Worm (Caenorhabditis elegans): ENCODE data around the gene ZC196.9.
"Not testable (repeated sequence)": the region's sequence is repeated elsewhere in the genome, so short reads cannot be mapped to it uniquely, and the experiment has no call there.

Gene ZC196.9

DNA sequence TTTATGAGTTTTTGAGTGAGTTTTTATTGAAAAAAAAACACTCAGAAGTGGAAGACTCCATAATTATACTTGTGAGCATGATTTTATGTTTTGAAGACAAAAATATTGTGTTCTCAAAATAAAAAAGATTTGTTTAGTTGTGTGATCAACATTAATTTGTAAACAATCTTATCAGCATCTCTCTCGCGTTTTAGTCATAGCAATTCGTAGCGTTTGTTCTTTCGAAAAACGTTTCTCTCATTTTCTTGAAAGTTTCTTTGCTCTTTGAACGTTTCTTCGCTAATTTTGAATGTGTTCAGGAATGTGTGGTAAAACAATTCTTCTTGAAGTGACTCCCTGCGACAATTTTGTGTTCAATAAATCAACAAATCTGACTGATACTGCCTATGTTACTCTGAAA lies 12.2 kb upstream of the ZC196.9 start, which contains the start of gene ZC196.2:
ZC196.2 (plus strand) TSS at position 301 of the 400 bp plus-strand sequence.
- no peak for TF ChIP-seq tbx-37 (GFP tag; conservative IDR thresholded peaks at IDR 0.05)
- TF ChIP-seq hnd-1 (tag; optimal IDR thresholded peaks at IDR 0.05), result no peak
- TF ChIP-seq tbx-11 (GFP tag; IDR thresholded peaks at IDR 0.05), result no peak
- no peak for TF ChIP-seq hmg-4 (GFP tag; optimal IDR thresholded peaks at IDR 0.05)
- TF ChIP-seq sea-1 (GFP tag; conservative IDR thresholded peaks at IDR 0.05), result no peak
- no peak for TF ChIP-seq ceh-13 (GFP tag; optimal IDR thresholded peaks at IDR 0.05)
- no peak for TF ChIP-seq scrt-1 (GFP tag; IDR thresholded peaks at IDR 0.05)
- TF ChIP-seq aly-1 (tag; optimal IDR thresholded peaks at IDR 0.05), result no peak
- no peak for TF ChIP-seq ets-7 (tag; optimal IDR thresholded peaks at IDR 0.05)

DNA sequence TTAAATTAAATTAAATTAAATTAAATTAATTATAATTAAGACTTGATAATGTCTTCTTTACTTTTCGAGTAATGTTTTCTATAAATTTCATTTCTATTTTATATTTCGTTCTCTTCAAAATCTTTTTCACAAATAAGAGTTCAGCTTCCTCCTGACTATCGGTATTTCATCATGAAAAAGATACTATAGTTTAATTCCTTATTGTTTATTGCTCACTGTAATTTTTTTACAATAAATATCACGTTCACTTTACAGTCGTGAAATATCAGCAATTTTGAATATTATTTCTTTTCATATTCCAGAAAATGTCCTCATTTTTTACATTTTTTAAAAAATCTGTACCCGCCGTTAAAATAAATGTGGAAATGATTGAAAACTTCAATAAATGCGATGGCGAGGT lies 9.4 kb upstream of the ZC196.9 start, which contains the start of gene ZC196.3:
ZC196.3 (plus strand) TSS at position 301 of the 400 bp plus-strand sequence.
- TF ChIP-seq aly-1 (tag; optimal IDR thresholded peaks at IDR 0.05) (no peak), hmbx-1 (tag; optimal IDR thresholded peaks at IDR 0.05) (no peak)

DNA sequence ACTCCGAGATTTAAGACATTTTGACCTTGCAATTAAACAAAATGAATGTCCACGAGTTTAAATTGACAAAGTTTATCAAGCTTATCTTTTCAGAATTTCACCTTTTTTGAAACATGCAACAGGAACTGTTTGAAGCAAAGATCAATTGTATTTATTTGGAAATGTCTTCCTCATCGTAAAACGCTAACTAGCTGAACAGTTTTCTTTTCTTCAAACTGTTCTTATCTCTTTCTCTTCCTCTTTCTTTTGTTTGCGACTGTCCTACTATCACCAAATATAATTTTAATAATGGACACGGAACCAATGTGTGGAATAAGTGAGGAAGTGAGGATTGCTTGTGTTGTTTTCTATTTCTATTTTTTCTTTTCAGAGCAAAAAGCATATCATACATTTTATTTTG lies 6.0 kb upstream of the ZC196.9 start, which contains the start of gene ZC196.4:
ZC196.4 (plus strand) TSS at position 173 of the 400 bp plus-strand sequence.
- no peak for TF ChIP-seq scrt-1 (GFP tag; IDR thresholded peaks at IDR 0.05)
- no peak for TF ChIP-seq aly-1 (tag; optimal IDR thresholded peaks at IDR 0.05)
- TF ChIP-seq sea-1 (GFP tag; conservative IDR thresholded peaks at IDR 0.05), result no peak
- TF ChIP-seq F13C5.2 (tag; optimal IDR thresholded peaks at IDR 0.05), result no peak
- TF ChIP-seq hmg-4 (GFP tag; optimal IDR thresholded peaks at IDR 0.05), result no peak
- TF ChIP-seq hmbx-1 (tag; optimal IDR thresholded peaks at IDR 0.05), result no peak

DNA sequence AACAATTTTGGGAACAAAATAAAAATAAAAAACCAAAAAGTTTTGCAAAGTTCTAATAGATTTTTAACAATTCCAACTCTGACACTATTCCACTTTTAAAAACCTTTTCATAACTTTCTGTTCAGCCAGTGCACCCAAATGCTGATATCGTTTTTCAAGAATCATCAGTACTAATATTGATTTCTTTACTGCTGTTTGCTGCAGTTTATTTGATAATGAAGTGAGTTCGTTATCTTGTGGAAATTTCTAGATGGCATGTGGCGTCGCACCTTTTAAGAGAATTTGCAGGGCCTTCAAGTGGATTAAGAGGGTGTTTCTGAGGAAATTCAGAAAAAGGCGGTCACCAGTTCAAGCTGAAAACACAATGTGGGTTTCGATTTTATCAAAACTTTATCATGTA lies 4.0 kb upstream of the ZC196.9 start:
- TF ChIP-seq tbx-11 (GFP tag; IDR thresholded peaks at IDR 0.05) (no peak), ama-1 (optimal IDR thresholded peaks at IDR 0.05) (no peak), ceh-13 (GFP tag; optimal IDR thresholded peaks at IDR 0.05) (no peak), scrt-1 (GFP tag; IDR thresholded peaks at IDR 0.05) (no peak), aly-1 (tag; optimal IDR thresholded peaks at IDR 0.05) (no peak), hnd-1 (tag; optimal IDR thresholded peaks at IDR 0.05) (no peak), pes-1 (GFP tag; IDR thresholded peaks at IDR 0.05) (no peak), flt-1 (GFP tag; IDR thresholded peaks at IDR 0.05) (no peak), hmg-4 (GFP tag; optimal IDR thresholded peaks at IDR 0.05) (no peak), tra-4 (tag; optimal IDR thresholded peaks at IDR 0.05) (no peak), ceh-36 (tag; optimal IDR thresholded peaks at IDR 0.05) (no peak), tbx-37 (GFP tag; conservative IDR thresholded peaks at IDR 0.05) (no peak), B0310.2 (tag; optimal IDR thresholded peaks at IDR 0.05) (no peak)

DNA sequence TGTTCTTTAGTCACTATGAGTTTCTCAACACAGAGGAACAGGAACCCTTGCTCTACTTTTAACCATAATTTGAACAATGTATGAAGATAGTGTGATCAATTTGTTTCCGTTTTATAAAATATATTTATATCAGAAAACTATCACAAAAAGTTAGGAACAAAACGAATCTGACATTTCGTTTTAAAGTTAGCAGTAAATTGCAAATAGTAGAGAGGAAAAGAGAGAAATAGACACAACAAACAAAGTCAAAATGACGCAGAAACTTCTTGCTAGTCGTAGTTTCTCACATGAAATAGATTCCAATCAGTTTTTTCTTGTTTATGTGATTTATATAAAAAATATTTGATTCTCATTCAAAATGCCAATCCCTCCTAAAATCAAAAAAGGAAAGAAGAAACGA lies 2.1 kb upstream of the ZC196.9 start, which contains the start of gene ZC196.5:
ZC196.5 (plus strand) TSS at position 301 of the 400 bp plus-strand sequence.
- no peak for TF ChIP-seq tbx-11 (GFP tag; IDR thresholded peaks at IDR 0.05)
- TF ChIP-seq aly-1 (tag; optimal IDR thresholded peaks at IDR 0.05), result no peak
- TF ChIP-seq hnd-1 (tag; optimal IDR thresholded peaks at IDR 0.05), result no peak
- TF ChIP-seq ceh-13 (GFP tag; optimal IDR thresholded peaks at IDR 0.05), result no peak

DNA sequence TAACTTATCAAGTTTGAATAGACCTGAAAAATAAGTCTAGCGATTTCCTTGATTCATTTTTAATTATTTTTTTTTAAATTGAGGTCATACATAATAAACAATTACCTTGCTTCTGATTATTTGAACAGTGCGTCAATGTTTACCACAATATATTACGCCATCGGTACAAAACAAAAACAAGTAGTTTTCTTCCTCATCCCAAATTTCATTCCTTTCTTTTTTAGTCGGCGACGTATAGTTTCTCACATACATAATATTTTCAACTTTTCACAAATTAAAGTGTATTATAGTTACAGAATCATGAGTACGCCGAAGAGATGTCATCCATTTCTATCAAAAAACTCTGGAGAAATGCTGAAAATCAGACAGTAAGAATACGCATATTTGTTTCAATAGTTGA lies 749 bp downstream of the ZC196.9 start, which contains the start of gene droe-8:
droe-8 (plus strand) TSS at position 301 of the 400 bp plus-strand sequence.
- not testable (repeated sequence) for TF ChIP-seq sea-1 (GFP tag; conservative IDR thresholded peaks at IDR 0.05); tra-4 (tag; optimal IDR thresholded peaks at IDR 0.05); aly-1 (tag; optimal IDR thresholded peaks at IDR 0.05)

DNA sequence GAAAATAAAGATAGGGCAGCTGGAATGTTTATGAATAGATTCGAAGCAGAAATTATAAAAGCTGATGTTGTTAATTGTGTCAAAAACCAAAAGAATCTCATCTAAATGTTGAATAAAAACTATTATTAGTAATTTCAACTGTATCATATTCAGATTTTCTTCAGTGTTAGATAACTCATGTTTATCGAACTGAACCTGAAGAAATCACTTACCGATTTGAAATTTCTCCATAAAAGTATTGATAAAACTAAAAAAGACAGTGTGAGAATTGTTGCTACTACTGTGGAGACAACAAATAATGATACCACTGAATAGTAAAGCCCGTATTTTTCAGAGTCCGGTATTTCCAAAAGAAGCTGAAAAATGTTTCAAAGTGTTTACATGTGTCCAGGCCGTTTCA lies 4.8 kb downstream of the ZC196.9 start, which contains the start of gene ZC196.8:
ZC196.8 (minus strand) TSS at position 101 of the 400 bp plus-strand sequence.
- TF ChIP-seq ceh-36, ets-7, hmbx-1 (tag; optimal IDR thresholded peaks at IDR 0.05): not testable (repeated sequence)

DNA sequence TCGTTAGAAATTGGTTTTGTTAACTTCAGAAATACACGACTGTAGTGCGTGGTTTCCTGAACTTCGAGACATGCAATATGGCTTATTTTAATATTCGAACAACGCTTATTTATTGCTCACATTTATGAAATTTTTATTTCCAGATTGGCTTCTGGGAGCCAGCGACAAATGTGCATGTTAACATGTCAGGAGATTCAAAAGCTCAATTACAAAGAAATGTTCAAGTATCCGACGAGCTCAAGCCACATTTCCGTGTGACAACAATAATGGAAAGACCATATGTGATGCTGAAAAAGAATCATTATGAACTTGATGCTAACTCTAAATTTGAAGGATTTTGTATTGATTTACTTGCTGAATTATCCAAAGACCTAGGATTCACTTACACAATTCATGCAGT lies 8.6 kb downstream of the ZC196.9 start:
- no peak for TF ChIP-seq ama-1 (optimal IDR thresholded peaks at IDR 0.05)
- TF ChIP-seq aly-1 (tag; optimal IDR thresholded peaks at IDR 0.05), result no peak
- no peak for TF ChIP-seq F13C5.2 (tag; optimal IDR thresholded peaks at IDR 0.05)
- TF ChIP-seq B0310.2 (tag; optimal IDR thresholded peaks at IDR 0.05), result no peak
- TF ChIP-seq ceh-13 (GFP tag; optimal IDR thresholded peaks at IDR 0.05), result no peak
- TF ChIP-seq scrt-1 (GFP tag; IDR thresholded peaks at IDR 0.05), result no peak
- TF ChIP-seq flt-1 (GFP tag; IDR thresholded peaks at IDR 0.05), result no peak
- no peak for TF ChIP-seq ceh-36 (tag; optimal IDR thresholded peaks at IDR 0.05)
- no peak for TF ChIP-seq sea-1 (GFP tag; conservative IDR thresholded peaks at IDR 0.05)
- TF ChIP-seq hmbx-1 (tag; optimal IDR thresholded peaks at IDR 0.05), result no peak

DNA sequence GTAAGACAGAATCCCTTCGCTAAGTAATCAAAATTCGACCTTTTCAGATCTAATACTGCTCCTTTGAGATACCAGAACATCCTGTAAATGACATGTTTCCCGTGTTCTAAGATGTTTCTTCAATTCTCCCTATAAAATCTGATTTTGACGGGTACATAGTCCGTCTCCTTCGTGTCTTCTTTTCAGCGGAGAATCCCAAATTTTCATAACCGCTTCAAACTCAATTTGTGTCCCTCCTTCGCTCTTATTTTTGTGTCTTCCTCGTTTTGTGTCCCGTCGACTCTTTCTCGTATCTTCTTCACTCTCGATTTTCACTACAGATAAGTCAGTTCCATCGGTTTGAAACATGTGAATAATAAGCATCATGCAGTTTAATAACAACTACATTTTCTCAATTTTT lies 10.8 kb downstream of the ZC196.9 start, which contains the start of gene glr-5:
glr-5 (plus strand) TSS at position 321 of the 400 bp plus-strand sequence.
- no peak for TF ChIP-seq hnd-1 (tag; optimal IDR thresholded peaks at IDR 0.05)
- no peak for TF ChIP-seq ceh-36 (tag; optimal IDR thresholded peaks at IDR 0.05)
- TF ChIP-seq tbx-37 (GFP tag; conservative IDR thresholded peaks at IDR 0.05), result no peak
- no peak for TF ChIP-seq flt-1 (GFP tag; IDR thresholded peaks at IDR 0.05)
- no peak for TF ChIP-seq hmbx-1 (tag; optimal IDR thresholded peaks at IDR 0.05)
- TF ChIP-seq sea-1 (GFP tag; conservative IDR thresholded peaks at IDR 0.05), result no peak
- TF ChIP-seq tra-4 (tag; optimal IDR thresholded peaks at IDR 0.05), result no peak
- no peak for TF ChIP-seq B0310.2 (tag; optimal IDR thresholded peaks at IDR 0.05)
- TF ChIP-seq hmg-4 (GFP tag; optimal IDR thresholded peaks at IDR 0.05), result no peak
- TF ChIP-seq ama-1 (optimal IDR thresholded peaks at IDR 0.05), result no peak
- no peak for TF ChIP-seq ceh-13 (GFP tag; optimal IDR thresholded peaks at IDR 0.05)
- TF ChIP-seq scrt-1 (GFP tag; IDR thresholded peaks at IDR 0.05), result no peak
- no peak for TF ChIP-seq ets-7 (tag; optimal IDR thresholded peaks at IDR 0.05)
- TF ChIP-seq tbx-11 (GFP tag; IDR thresholded peaks at IDR 0.05), result no peak
- no peak for TF ChIP-seq aly-1 (tag; optimal IDR thresholded peaks at IDR 0.05)
- TF ChIP-seq pes-1 (GFP tag; IDR thresholded peaks at IDR 0.05), result no peak
- TF ChIP-seq F13C5.2 (tag; optimal IDR thresholded peaks at IDR 0.05), result no peak

All from whole organism, early embryonic.